Fruit fly (Drosophila melanogaster) whole organism, embryonic: ENCODE measurements around the gene Gnmt.
A peak's percentile ranks its signal among the peaks of the same experiment; 100 is the strongest.

Source experiments
- ATbp ChIP-seq: fragments of 200-800 bp; sonication (Bioruptor generic); optimal IDR thresholded peaks from 2 replicates; lab custom pipeline; 2017; ENCODE audit warnings: missing biosample characterization, mild to moderate bottlenecking, missing genetic modification characterization, missing genetic modification reagents
- Abd-B ChIP-seq: fragments of 200-800 bp; sonication (Bioruptor generic); optimal IDR thresholded peaks from 2 replicates; lab custom pipeline; 2018; ENCODE audit warnings: missing biosample characterization, mild to moderate bottlenecking, missing genetic modification characterization, moderate library complexity
- Blimp-1 ChIP-seq: fragments of 200-800 bp; sonication (Bioruptor generic); optimal IDR thresholded peaks from 3 replicates; lab custom pipeline; 2018; ENCODE audit warnings: missing biosample characterization, missing genetic modification characterization, mild to moderate bottlenecking, moderate library complexity, missing genetic modification reagents
- Bteb2 ChIP-seq: fragments of 200-800 bp; sonication (Bioruptor generic); optimal IDR thresholded peaks from 2 replicates; lab custom pipeline; 2016; ENCODE audit warnings: missing biosample characterization, missing genetic modification characterization
- CG11085 ChIP-seq: fragments of 200-800 bp; sonication (Bioruptor generic); IDR thresholded peaks from 2 replicates; pipeline ENCODE4 v1.3.6; 2022; ENCODE audit warnings: missing biosample characterization, missing genetic modification characterization
- CG11696 ChIP-seq: fragments of 200-800 bp; sonication (Bioruptor generic); IDR thresholded peaks from 2 replicates; pipeline ENCODE4 v1.3.6; 2022; ENCODE audit warnings: missing biosample characterization, missing genetic modification characterization
- CG15514 ChIP-seq: fragments of 200-800 bp; sonication (Bioruptor generic); optimal IDR thresholded peaks from 3 replicates; lab custom pipeline; 2017; ENCODE audit warnings: missing biosample characterization, missing genetic modification characterization, mild to moderate bottlenecking, moderate library complexity, missing genetic modification reagents
- CG17385 ChIP-seq: fragments of 200-800 bp; sonication (Bioruptor generic); optimal IDR thresholded peaks from 3 replicates; lab custom pipeline; 2018; ENCODE audit warnings: missing biosample characterization, mild to moderate bottlenecking, missing genetic modification characterization
- CG30020 ChIP-seq: fragments of 200-800 bp; optimal IDR thresholded peaks from 2 replicates; lab custom pipeline; 2019; ENCODE audit warnings: missing biosample characterization, mild to moderate bottlenecking, missing genetic modification characterization, moderate library complexity
- CG32767 ChIP-seq: fragments of 200-800 bp; sonication (Bioruptor generic); IDR thresholded peaks from 2 replicates; pipeline ENCODE4 v1.3.6; 2022; ENCODE audit warnings: missing biosample characterization, missing genetic modification characterization
- CG34224 ChIP-seq: fragments of 200-800 bp; sonication (Bioruptor generic); IDR thresholded peaks from 3 replicates; pipeline ENCODE4 v1.3.6; 2022; ENCODE audit warnings: missing biosample characterization, missing genetic modification characterization; ENCODE audit not compliant: partially characterized antibody
- CG4360 ChIP-seq: fragments of 200-800 bp; sonication (Bioruptor generic); IDR thresholded peaks from 2 replicates; pipeline ENCODE4 v1.3.6; 2022; ENCODE audit warnings: missing biosample characterization, missing genetic modification characterization
- CG4424 ChIP-seq: fragments of 200-800 bp; sonication (Bioruptor generic); optimal IDR thresholded peaks from 3 replicates; lab custom pipeline; 2016; ENCODE audit warnings: missing biosample characterization, missing genetic modification characterization
- CG6683 ChIP-seq: fragments of 200-800 bp; sonication (Bioruptor generic); optimal IDR thresholded peaks from 2 replicates; lab custom pipeline; 2017; ENCODE audit warnings: missing biosample characterization, mild to moderate bottlenecking, missing genetic modification characterization, missing genetic modification reagents
- CG8478 ChIP-seq: fragments of >200 bp; optimal IDR thresholded peaks from 2 replicates; lab custom pipeline; 2018
- CG9437 ChIP-seq: fragments of 200-800 bp; sonication (Bioruptor generic); optimal IDR thresholded peaks from 2 replicates; lab custom pipeline; 2018; ENCODE audit warnings: missing biosample characterization, mild to moderate bottlenecking, missing genetic modification characterization
- CG9932 ChIP-seq: fragments of 200-800 bp; sonication (Bioruptor generic); IDR thresholded peaks from 2 replicates; pipeline ENCODE4 v1.3.6; 2022; ENCODE audit warnings: missing biosample characterization, missing genetic modification characterization
- CoRest ChIP-seq: fragments of 200-800 bp; sonication (Bioruptor generic); optimal IDR thresholded peaks from 3 replicates; lab custom pipeline; 2018; ENCODE audit warnings: missing biosample characterization, mild to moderate bottlenecking, missing genetic modification characterization, moderate library complexity
- E2f2 ChIP-seq: fragments of 200-800 bp; sonication (Bioruptor generic); IDR thresholded peaks from 2 replicates; pipeline ENCODE4 v1.3.6; 2022; ENCODE audit warnings: missing biosample characterization, missing genetic modification characterization
- Ets65A ChIP-seq: fragments of 200-800 bp; sonication (Bioruptor generic); peaks from one replicate; lab custom pipeline; 2016; ENCODE audit warnings: missing biosample characterization, missing genetic modification characterization
- Fer1 ChIP-seq: fragments of 200-800 bp; sonication (Bioruptor generic); optimal IDR thresholded peaks from 2 replicates; lab custom pipeline; 2017; ENCODE audit warnings: missing biosample characterization, mild to moderate bottlenecking, missing genetic modification characterization
- Gsc ChIP-seq: fragments of 200-800 bp; sonication (Bioruptor generic); IDR thresholded peaks from 2 replicates; pipeline ENCODE4 v1.3.6; 2022; ENCODE audit warnings: missing biosample characterization, missing genetic modification characterization
- Meics ChIP-seq: fragments of 200-800 bp; sonication (Bioruptor generic); optimal IDR thresholded peaks from 2 replicates; lab custom pipeline; 2017; ENCODE audit warnings: missing biosample characterization, mild to moderate bottlenecking, missing genetic modification characterization
- Scr ChIP-seq: fragments of 200-800 bp; sonication (Bioruptor generic); IDR thresholded peaks from 2 replicates; pipeline ENCODE4 v1.3.6; 2022; ENCODE audit warnings: missing biosample characterization, missing genetic modification characterization; ENCODE audit not compliant: partially characterized antibody
- Sox102F ChIP-seq: fragments of 200-800 bp; sonication (Bioruptor generic); optimal IDR thresholded peaks from 2 replicates; lab custom pipeline; 2018; ENCODE audit warnings: missing biosample characterization, mild to moderate bottlenecking, missing genetic modification characterization, moderate library complexity
- Sry-δ ChIP-seq: fragments of 200-800 bp; sonication (Bioruptor generic); optimal IDR thresholded peaks from 2 replicates; lab custom pipeline; 2016; ENCODE audit warnings: missing biosample characterization, missing genetic modification characterization
- aop ChIP-seq: fragments of 200-800 bp; sonication (Bioruptor generic); IDR thresholded peaks from 2 replicates; pipeline ENCODE4 v1.3.6; 2022; ENCODE audit warnings: missing biosample characterization, missing genetic modification characterization
- btn ChIP-seq: fragments of 200-800 bp; sonication (Bioruptor generic); optimal IDR thresholded peaks from 2 replicates; lab custom pipeline; 2016; ENCODE audit warnings: missing biosample characterization, missing genetic modification characterization
- ftz-f1 ChIP-seq: fragments of 200-800 bp; sonication (Bioruptor generic); optimal IDR thresholded peaks from 2 replicates; lab custom pipeline; 2016; ENCODE audit warnings: missing biosample characterization, missing genetic modification characterization
- gem ChIP-seq: fragments of 200-800 bp; sonication (Bioruptor generic); optimal IDR thresholded peaks from 2 replicates; lab custom pipeline; 2019; ENCODE audit warnings: missing biosample characterization, mild to moderate bottlenecking, missing genetic modification characterization, moderate library complexity
- gro ChIP-seq: fragments of 200-800 bp; sonication (Bioruptor generic); optimal IDR thresholded peaks from 2 replicates; lab custom pipeline; 2016; ENCODE audit warnings: missing biosample characterization, missing genetic modification characterization
- gsb-n ChIP-seq: fragments of 200-800 bp; sonication (Bioruptor generic); optimal IDR thresholded peaks from 3 replicates; lab custom pipeline; 2018; ENCODE audit warnings: missing biosample characterization, mild to moderate bottlenecking, missing genetic modification characterization
- ind ChIP-seq: fragments of 200-800 bp; sonication (Bioruptor generic); optimal IDR thresholded peaks from 3 replicates; lab custom pipeline; 2016; ENCODE audit warnings: missing biosample characterization, missing genetic modification characterization
- lab ChIP-seq: fragments of 200-800 bp; sonication (Bioruptor generic); optimal IDR thresholded peaks from 3 replicates; lab custom pipeline; 2017; ENCODE audit warnings: missing biosample characterization, missing genetic modification characterization, mild to moderate bottlenecking, moderate library complexity, missing genetic modification reagents
- lilli ChIP-seq: fragments of 200-800 bp; sonication (Bioruptor generic); optimal IDR thresholded peaks from 3 replicates; lab custom pipeline; 2016; ENCODE audit warnings: missing biosample characterization, missing genetic modification characterization
- mirr ChIP-seq: fragments of 200-800 bp; sonication (Bioruptor generic); optimal IDR thresholded peaks from 3 replicates; lab custom pipeline; 2018; ENCODE audit warnings: missing biosample characterization, mild to moderate bottlenecking, missing genetic modification characterization
- odd ChIP-seq: fragments of 200-800 bp; sonication (Bioruptor generic); optimal IDR thresholded peaks from 2 replicates; lab custom pipeline; 2017; ENCODE audit warnings: missing biosample characterization, mild to moderate bottlenecking, missing genetic modification characterization
- org-1 ChIP-seq: fragments of 200-800 bp; sonication (Bioruptor generic); optimal IDR thresholded peaks from 2 replicates; lab custom pipeline; 2017; ENCODE audit warnings: missing biosample characterization, missing genetic modification characterization
- peb ChIP-seq: fragments of 200-800 bp; sonication (Bioruptor generic); IDR thresholded peaks from 2 replicates; pipeline ENCODE4 v1.3.6; 2022; ENCODE audit warnings: missing biosample characterization, missing genetic modification characterization
- pfk ChIP-seq: fragments of 200-800 bp; sonication (Bioruptor generic); optimal IDR thresholded peaks from 2 replicates; lab custom pipeline; 2018; ENCODE audit warnings: missing biosample characterization, mild to moderate bottlenecking, missing genetic modification characterization, moderate library complexity
- phol ChIP-seq: fragments of 200-800 bp; sonication (Bioruptor generic); optimal IDR thresholded peaks from 3 replicates; lab custom pipeline; 2018; ENCODE audit warnings: missing biosample characterization, mild to moderate bottlenecking, missing genetic modification characterization, moderate library complexity
- prd ChIP-seq, 3 experiments: fragments of >200 bp in 2 of 3; fragments of 200-800 bp in 1 of 3; sonication (Bioruptor generic) in 1 of 3; optimal IDR thresholded peaks in 2 of 3; IDR thresholded peaks in 1 of 3; 2 replicates in 2 of 3; 3 replicates in 1 of 3; pipeline versions ENCODE4 v1.3.6 to Lab custom; 2017 to 2022; ENCODE audit warnings: missing biosample characterization in 1 of 3, missing genetic modification characterization in 1 of 3
- pros ChIP-seq: fragments of 200-800 bp; sonication (Bioruptor generic); optimal IDR thresholded peaks from 3 replicates; lab custom pipeline; 2019; ENCODE audit warnings: missing biosample characterization, mild to moderate bottlenecking, missing genetic modification characterization, moderate library complexity
- rib ChIP-seq: fragments of 200-800 bp; sonication (Bioruptor generic); IDR thresholded peaks from 2 replicates; pipeline ENCODE4 v1.3.6; 2022; ENCODE audit warnings: missing biosample characterization, missing genetic modification characterization
- stc ChIP-seq: fragments of 200-800 bp; sonication (Bioruptor generic); IDR thresholded peaks from 2 replicates; pipeline ENCODE4 v1.3.6; 2022; ENCODE audit warnings: missing biosample characterization, missing genetic modification characterization
- sug ChIP-seq: fragments of 200-800 bp; optimal IDR thresholded peaks from 2 replicates; lab custom pipeline; 2019; ENCODE audit warnings: missing biosample characterization, mild to moderate bottlenecking, missing genetic modification characterization, moderate library complexity
- unc-4 ChIP-seq: fragments of 200-800 bp; sonication (Bioruptor generic); IDR thresholded peaks from 2 replicates; pipeline ENCODE4 v1.3.6; 2022; ENCODE audit warnings: missing biosample characterization, missing genetic modification characterization; ENCODE audit not compliant: partially characterized antibody
- zen2 ChIP-seq: fragments of 200-800 bp; sonication (Bioruptor generic); IDR thresholded peaks from 3 replicates; pipeline ENCODE4 v1.3.6; 2022; ENCODE audit warnings: missing biosample characterization, missing genetic modification characterization; ENCODE audit not compliant: partially characterized antibody

Gene Gnmt

DNA sequence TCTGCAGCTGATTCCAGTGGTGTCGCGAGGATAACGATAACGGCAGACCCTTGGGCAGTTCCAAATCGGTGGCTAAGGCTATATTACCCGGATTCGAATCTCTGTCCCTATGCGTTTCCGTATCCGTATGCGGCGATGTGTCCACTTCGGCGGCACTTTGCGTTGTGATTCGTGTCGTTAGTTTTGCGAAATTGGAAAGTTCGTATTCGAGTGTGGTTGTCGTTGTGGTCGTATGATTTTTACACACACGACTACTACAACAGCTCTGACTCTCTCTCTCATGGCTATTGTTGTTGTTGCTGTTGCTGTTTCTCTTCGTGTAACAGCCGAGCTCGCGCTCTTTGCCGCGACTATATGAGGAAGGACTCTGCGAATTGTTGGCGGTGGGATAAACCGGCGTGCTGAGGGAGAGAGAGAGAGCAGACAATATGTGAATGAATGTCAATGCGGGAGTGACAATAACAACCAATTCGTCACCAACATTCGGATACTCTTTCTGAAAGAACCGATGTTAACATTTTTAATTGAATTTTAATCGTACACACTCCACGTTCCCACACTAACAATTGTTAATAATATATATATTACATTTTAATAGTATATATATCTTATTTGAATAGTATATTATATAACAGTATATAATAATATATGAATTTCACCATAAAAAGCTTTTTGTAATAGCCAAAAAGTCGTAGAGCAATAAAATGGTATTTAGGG lies 45.4 kb downstream of the Gnmt start:
- TF ChIP-seq Sox102F (GFP tag; lab: Kevin White, UChicago) (peak; percentile 43), btn (no peak), Gsc (GFP tag; lab: Robert Waterston, UW) (no peak), CG4424 (GFP tag; lab: Kevin White, UChicago) (peak; percentile 14), aop (GFP tag; lab: Robert Waterston, UW) (no peak), CG32767 (GFP tag; lab: Robert Waterston, UW) (no peak), pfk (GFP tag; lab: Kevin White, UChicago) (no peak), CG11085 (GFP tag; lab: Robert Waterston, UW) (no peak), E2f2 (GFP tag; lab: Robert Waterston, UW) (0 out of 2 replicates have a peak, but pooled peaks have one; percentile 17), gem (tag; lab: Kevin White, UChicago) (peak; percentile 69), mirr (GFP tag; lab: Kevin White, UChicago) (peak; percentile 9), Abd-B (GFP tag; lab: Kevin White, UChicago) (peak; percentile 26), lilli (GFP tag; lab: Kevin White, UChicago) (peak; percentile 11), CG15514 (peak; percentile 33), CG17385 (GFP tag; lab: Kevin White, UChicago) (no peak), Meics (GFP tag; lab: Kevin White, UChicago) (peak; percentile 40), CG4360 (GFP tag; lab: Robert Waterston, UW) (peak; percentile 81), CoRest (tag; lab: Kevin White, UChicago) (peak; percentile 23), CG9437 (peak; percentile 26), phol (peak; percentile 40), Bteb2 (GFP tag; lab: Kevin White, UChicago) (no peak), prd (optimal IDR thresholded peaks at IDR 0.05; lab: Kevin White, UChicago) (no peak), prd (GFP tag; IDR thresholded peaks at IDR 0.05; lab: Robert Waterston, UW) (no peak), lab (peak; percentile 48), CG8478 (lab: Kevin White, UChicago) (no peak), org-1 (GFP tag; lab: Kevin White, UChicago) (peak; percentile 18), CG34224 (GFP tag; lab: Robert Waterston, UW) (peak; percentile 24; the same call in 2 of the 3 replicates), CG11696 (GFP tag; lab: Robert Waterston, UW) (no peak), pros (no peak), Sry-δ (GFP tag; lab: Kevin White, UChicago) (no peak), ind (GFP tag; lab: Kevin White, UChicago) (peak; percentile 8), zen2 (no peak), ATbp (GFP tag; lab: Kevin White, UChicago) (peak; percentile 9), CG30020 (tag; lab: Kevin White, UChicago) (no peak), CG9932 (GFP tag; lab: Robert Waterston, UW) (no peak), Fer1 (GFP tag; lab: Kevin White, UChicago) (peak; percentile 60), odd (GFP tag; lab: Kevin White, UChicago) (no peak), unc-4 (peak; percentile 20; the same call in 1 of the 2 replicates), CG6683 (GFP tag; lab: Kevin White, UChicago) (peak; percentile 31), gro (GFP tag; lab: Kevin White, UChicago) (peak; percentile 72), gsb-n (tag; lab: Kevin White, UChicago) (no peak), stc (GFP tag; lab: Robert Waterston, UW) (peak; percentile 30; the same call in 1 of the 2 replicates), ftz-f1 (GFP tag; lab: Kevin White, UChicago) (peak; percentile 17), Ets65A (GFP tag; lab: Kevin White, UChicago) (no peak), Blimp-1 (peak; percentile 45), peb (GFP tag; lab: Robert Waterston, UW) (no peak), sug (tag; lab: Kevin White, UChicago) (no peak), rib (peak; percentile 84; the same call in 1 of the 2 replicates), Scr (GFP tag; lab: Robert Waterston, UW) (peak; percentile 27; the same call in 1 of the 2 replicates)
